Worm (Caenorhabditis elegans): ENCODE results near the gene fbxa-13.

Gene fbxa-13

ce11 chrIII:1673320-1673719 is 32.4 kb downstream of the fbxa-13 start:
- TF ChIP-seq lsy-12 (tag; optimal IDR thresholded peaks at IDR 0.05) (no peak), hmg-11 (tag; optimal IDR thresholded peaks at IDR 0.05) (no peak)

ce11 chrIII:1668519-1668918 is 37.2 kb downstream of the fbxa-13 start, which contains the start of gene glb-30:
Gene glb-30 (minus strand): TSS chrIII:1668619.
- TF ChIP-seq lin-39 (tag; optimal IDR thresholded peaks at IDR 0.05): no peak
- TF ChIP-seq egl-5 (tag; optimal IDR thresholded peaks at IDR 0.05): no peak
- no peak for TF ChIP-seq ceh-28 (tag; optimal IDR thresholded peaks at IDR 0.05)
- no peak for TF ChIP-seq mml-1 (tag; optimal IDR thresholded peaks at IDR 0.05)
- TF ChIP-seq lin-15B (tag; optimal IDR thresholded peaks at IDR 0.05): no peak
- no peak for TF ChIP-seq nhr-237 (tag; optimal IDR thresholded peaks at IDR 0.05)
- no peak for TF ChIP-seq fkh-10 (GFP tag; optimal IDR thresholded peaks at IDR 0.05)
- TF ChIP-seq nhr-67 (tag; optimal IDR thresholded peaks at IDR 0.05): no peak
- TF ChIP-seq fkh-2 (tag; optimal IDR thresholded peaks at IDR 0.05): no peak

ce11 chrIII:1666893-1667292 is 38.8 kb downstream of the fbxa-13 start:
- no peak for TF ChIP-seq ztf-11 (tag; optimal IDR thresholded peaks at IDR 0.05)
- no peak for TF ChIP-seq fkh-10 (GFP tag; optimal IDR thresholded peaks at IDR 0.05)
- no peak for TF ChIP-seq nhr-77 (tag; optimal IDR thresholded peaks at IDR 0.05)
- no peak for TF ChIP-seq egl-5 (tag; optimal IDR thresholded peaks at IDR 0.05)
- no peak for TF ChIP-seq nhr-11 (tag; optimal IDR thresholded peaks at IDR 0.05)
- TF ChIP-seq ceh-28 (tag; optimal IDR thresholded peaks at IDR 0.05): peak; percentile 76
- TF ChIP-seq mml-1 (tag; optimal IDR thresholded peaks at IDR 0.05): no peak

- TF ChIP-seq nhr-67 (tag; optimal IDR thresholded peaks at IDR 0.05) (no peak), fkh-2 (tag; optimal IDR thresholded peaks at IDR 0.05) (no peak), nhr-28 (tag; optimal IDR thresholded peaks at IDR 0.05) (no peak), ceh-28 (tag; optimal IDR thresholded peaks at IDR 0.05) (no peak), elt-2 (tag; optimal IDR thresholded peaks at IDR 0.05) (no peak)
Measured at ce11 chrIII:1665799-1666308, 39.8 kb downstream of the fbxa-13 start, which contains the start of gene Y22D7AR.3. Gene Y22D7AR.3 (minus strand): TSS chrIII:1665849.

ce11 chrIII:1665373-1665772 is 40.3 kb downstream of the fbxa-13 start:
- TF ChIP-seq ceh-28 (tag; optimal IDR thresholded peaks at IDR 0.05) (peak; percentile 60), nhr-77 (tag; optimal IDR thresholded peaks at IDR 0.05) (no peak)

ce11 chrIII:1664761-1665266 is 40.9 kb downstream of the fbxa-13 start, which contains the start of gene Y22D7AL.16:
Gene Y22D7AL.16 (minus strand): TSS chrIII:1665216.
- TF ChIP-seq nhr-67 (tag; optimal IDR thresholded peaks at IDR 0.05) (no peak), elt-2 (tag; optimal IDR thresholded peaks at IDR 0.05) (no peak), eor-1 (tag; optimal IDR thresholded peaks at IDR 0.05) (no peak), nhr-11 (tag; optimal IDR thresholded peaks at IDR 0.05) (no peak), ZK546.5 (tag; optimal IDR thresholded peaks at IDR 0.05) (no peak), tbx-2 (tag; optimal IDR thresholded peaks at IDR 0.05) (no peak), nhr-237 (tag; optimal IDR thresholded peaks at IDR 0.05) (no peak)

- no peak for TF ChIP-seq elt-1 (tag; optimal IDR thresholded peaks at IDR 0.05)
- TF ChIP-seq ceh-28 (tag; optimal IDR thresholded peaks at IDR 0.05): peak; percentile 95
Measured at ce11 chrIII:1663056-1663455, 42.6 kb downstream of the fbxa-13 start.

- TF ChIP-seq skn-1 (tag; optimal IDR thresholded peaks at IDR 0.05) (no peak), nfya-1 (tag; optimal IDR thresholded peaks at IDR 0.05; ENCODE audit: insufficient read depth) (no peak), egl-5 (tag; optimal IDR thresholded peaks at IDR 0.05) (no peak), nhr-12 (tag; optimal IDR thresholded peaks at IDR 0.05) (no peak), tbx-2 (tag; optimal IDR thresholded peaks at IDR 0.05) (no peak), ceh-9 (tag; optimal IDR thresholded peaks at IDR 0.05) (no peak), fkh-10 (GFP tag; optimal IDR thresholded peaks at IDR 0.05) (no peak), ceh-28 (tag; optimal IDR thresholded peaks at IDR 0.05) (no peak), pha-4 (tag; optimal IDR thresholded peaks at IDR 0.05) (no peak), unc-39 (tag; optimal IDR thresholded peaks at IDR 0.05) (no peak), pqm-1 (tag; optimal IDR thresholded peaks at IDR 0.05) (no peak), ceh-16 (tag; optimal IDR thresholded peaks at IDR 0.05) (no peak), nhr-67 (tag; optimal IDR thresholded peaks at IDR 0.05) (no peak), ZK546.5 (tag; optimal IDR thresholded peaks at IDR 0.05) (no peak), ztf-4 (tag; optimal IDR thresholded peaks at IDR 0.05) (no peak), nhr-237 (tag; optimal IDR thresholded peaks at IDR 0.05) (no peak), lin-15B (tag; optimal IDR thresholded peaks at IDR 0.05) (no peak), R02D3.7 (tag; optimal IDR thresholded peaks at IDR 0.05) (no peak), lsy-12 (tag; optimal IDR thresholded peaks at IDR 0.05) (no peak), fos-1 (tag; optimal IDR thresholded peaks at IDR 0.05) (no peak)
Measured at ce11 chrIII:1662405-1662804, 43.3 kb downstream of the fbxa-13 start.

Measured in whole organism, L3 larva.